Fruit fly (Drosophila melanogaster): Measurements from ENCODE around the gene Lgr1.
A peak's percentile ranks its signal among the peaks of the same experiment; 100 is the strongest.

Gene Lgr1

dm6 chr3R:17684854-17685253 lies 40.7 kb upstream of the Lgr1 start, which contains the start of the genes CG31251 and CG31360:
CG31251 (minus strand) TSS chr3R:17684915.
CG31360 (plus strand) TSS chr3R:17685097.
- no peak for TF ChIP-seq CG6276 (GFP tag; optimal IDR thresholded peaks at IDR 0.05)
- no peak for TF ChIP-seq CG1621 (tag; optimal IDR thresholded peaks at IDR 0.05)
- TF ChIP-seq esn (GFP tag; optimal IDR thresholded peaks at IDR 0.05) = peak; percentile 7
- TF ChIP-seq topi (GFP tag; optimal IDR thresholded peaks at IDR 0.05) = no peak
- TF ChIP-seq CG3032 (tag; optimal IDR thresholded peaks at IDR 0.05) = peak; percentile 22
- peak; percentile 34 for TF ChIP-seq Eip78C (GFP tag)

dm6 chr3R:17686875-17687274 lies 38.7 kb upstream of the Lgr1 start, which contains the start of gene CG31249:
CG31249 (minus strand) TSS chr3R:17687071.
- peak; percentile 18 for TF ChIP-seq CG3032 (tag; optimal IDR thresholded peaks at IDR 0.05)
- TF ChIP-seq CG10669 (GFP tag; optimal IDR thresholded peaks at IDR 0.05) = no peak
- no peak for TF ChIP-seq Hr4 (GFP tag; optimal IDR thresholded peaks at IDR 0.05)
- no peak for TF ChIP-seq Lpt (GFP tag; optimal IDR thresholded peaks at IDR 0.05)
- TF ChIP-seq CG9139 (GFP tag; optimal IDR thresholded peaks at IDR 0.05) = no peak
- TF ChIP-seq esn (GFP tag; optimal IDR thresholded peaks at IDR 0.05) = peak; percentile 46
- TF ChIP-seq CG8119 (GFP tag; IDR thresholded peaks at IDR 0.05) = no peak
- TF ChIP-seq Hr39 (GFP tag; optimal IDR thresholded peaks at IDR 0.05) = no peak
- TF ChIP-seq pdm3 (GFP tag; optimal IDR thresholded peaks at IDR 0.05) = no peak
- no peak for TF ChIP-seq CG6276 (GFP tag; optimal IDR thresholded peaks at IDR 0.05)
- no peak for TF ChIP-seq fd85E (GFP tag; optimal IDR thresholded peaks at IDR 0.05)

dm6 chr3R:17699891-17700487 lies 25.6 kb upstream of the Lgr1 start:
- TF ChIP-seq vri (GFP tag; optimal IDR thresholded peaks at IDR 0.05) = no peak
- TF ChIP-seq Lpt (GFP tag; optimal IDR thresholded peaks at IDR 0.05) = peak; percentile 77
- TF ChIP-seq Eip75B (GFP tag; optimal IDR thresholded peaks at IDR 0.05) = no peak
- peak; percentile 82 for TF ChIP-seq CG6854 (GFP tag; optimal IDR thresholded peaks at IDR 0.05)
- peak; percentile 79 for TF ChIP-seq svp (GFP tag)

dm6 chr3R:17700488-17701130 lies 25.0 kb upstream of the Lgr1 start:
- TF ChIP-seq Gug (GFP tag; IDR thresholded peaks at IDR 0.05) (peak; percentile 97), Hr4 (GFP tag; optimal IDR thresholded peaks at IDR 0.05) (peak; percentile 94), dsx (GFP tag; optimal IDR thresholded peaks at IDR 0.05; ENCODE audit: poor library complexity, severe bottlenecking) (peak; percentile 98), vri (GFP tag; optimal IDR thresholded peaks at IDR 0.05) (peak; percentile 84), CG3032 (tag; optimal IDR thresholded peaks at IDR 0.05) (peak; percentile 99), CG10669 (GFP tag; optimal IDR thresholded peaks at IDR 0.05) (peak; percentile 97), Eip75B (GFP tag; optimal IDR thresholded peaks at IDR 0.05) (peak; percentile 91), CG10631 (GFP tag; optimal IDR thresholded peaks at IDR 0.05) (peak; percentile 99), CG8632 (GFP tag; optimal IDR thresholded peaks at IDR 0.05) (peak; percentile 99), Blimp-1 (GFP tag; optimal IDR thresholded peaks at IDR 0.05) (peak; percentile 95), salr (GFP tag; optimal IDR thresholded peaks at IDR 0.05) (peak; percentile 86 to 93), spab (GFP tag; optimal IDR thresholded peaks at IDR 0.05) (peak; percentile 97), topi (GFP tag; optimal IDR thresholded peaks at IDR 0.05) (peak; percentile 91), CG11902 (GFP tag; optimal IDR thresholded peaks at IDR 0.05) (peak; percentile 95), svp (GFP tag) (peak; percentile 93), CG31627 (GFP tag; optimal IDR thresholded peaks at IDR 0.05) (peak; percentile 87), net (GFP tag; optimal IDR thresholded peaks at IDR 0.05) (peak; percentile 96), Hr39 (GFP tag; optimal IDR thresholded peaks at IDR 0.05) (peak; percentile 86), CG8119 (GFP tag; IDR thresholded peaks at IDR 0.05) (peak; percentile 99), CG6854 (GFP tag; optimal IDR thresholded peaks at IDR 0.05) (peak; percentile 83), CG6808 (GFP tag; optimal IDR thresholded peaks at IDR 0.05) (peak; percentile 97), Lpt (GFP tag; optimal IDR thresholded peaks at IDR 0.05) (peak; percentile 44), Met (GFP tag; optimal IDR thresholded peaks at IDR 0.05) (peak; percentile 94), CG16779 (tag; optimal IDR thresholded peaks at IDR 0.05) (peak; percentile 97), Sox102F (GFP tag; optimal IDR thresholded peaks at IDR 0.05) (peak; percentile 93), fkh (GFP tag; optimal IDR thresholded peaks at IDR 0.05) (peak; percentile 82), CG15336 (GFP tag; IDR thresholded peaks at IDR 0.05) (peak; percentile 99), fd59A (GFP tag; optimal IDR thresholded peaks at IDR 0.05) (peak; percentile 91), Ets96B (tag; optimal IDR thresholded peaks at IDR 0.05) (peak; percentile 99), CG4318 (GFP tag; optimal IDR thresholded peaks at IDR 0.05) (peak; percentile 96), eg (GFP tag; IDR thresholded peaks at IDR 0.05) (peak; percentile 98), ss (GFP tag; optimal IDR thresholded peaks at IDR 0.05) (peak; percentile 97 to 98), OdsH (GFP tag; optimal IDR thresholded peaks at IDR 0.05) (peak; percentile 99), CG34406 (GFP tag; optimal IDR thresholded peaks at IDR 0.05) (peak; percentile 99)
